Fruit fly (Drosophila melanogaster) whole organism, embryonic: ENCODE results near the gene Nsf2.

ENCODE experiments used
- Ada2b ChIP-seq: fragments of 200-800 bp; sonication (Bioruptor generic); IDR thresholded peaks from 2 replicates; pipeline ENCODE4 v1.3.6; 2022; ENCODE audit warnings: missing biosample characterization, missing genetic modification characterization
- CG11696 ChIP-seq: fragments of 200-800 bp; sonication (Bioruptor generic); IDR thresholded peaks from 2 replicates; pipeline ENCODE4 v1.3.6; 2022; ENCODE audit warnings: missing biosample characterization, missing genetic modification characterization
- CG1602 ChIP-seq: fragments of 200-800 bp; sonication (Bioruptor generic); optimal IDR thresholded peaks from 3 replicates; lab custom pipeline; 2016; ENCODE audit warnings: missing biosample characterization, missing genetic modification characterization
- CG3726 ChIP-seq: fragments of 200-800 bp; sonication (Bioruptor generic); IDR thresholded peaks from 3 replicates; pipeline ENCODE4, ENCODE4 v1.3.6; 2022; ENCODE audit warnings: missing biosample characterization, missing genetic modification characterization
- CG4328 ChIP-seq: fragments of 200-800 bp; sonication (Bioruptor generic); optimal IDR thresholded peaks from 3 replicates; lab custom pipeline; 2017; ENCODE audit warnings: missing biosample characterization, missing genetic modification reagents, missing genetic modification characterization
- CG6254 ChIP-seq: fragments of 200-800 bp; sonication (Bioruptor generic); optimal IDR thresholded peaks from 3 replicates; lab custom pipeline; 2017; ENCODE audit warnings: mild to moderate bottlenecking, missing biosample characterization, missing genetic modification reagents, missing genetic modification characterization
- CG6272 ChIP-seq: fragments of 200-800 bp; sonication (Bioruptor generic); IDR thresholded peaks from 2 replicates; pipeline ENCODE4 v1.3.6; 2022; ENCODE audit warnings: missing biosample characterization, missing genetic modification characterization
- CG6791 ChIP-seq: fragments of 200-800 bp; sonication (Bioruptor generic); IDR thresholded peaks from 3 replicates; pipeline ENCODE4 v1.3.6; 2022; ENCODE audit warnings: missing biosample characterization, missing genetic modification characterization; ENCODE audit not compliant: partially characterized antibody
- CG7357 ChIP-seq: fragments of 200-800 bp; sonication (Bioruptor generic); IDR thresholded peaks from 3 replicates; pipeline ENCODE4 v1.3.6; 2022; ENCODE audit warnings: missing biosample characterization, missing genetic modification characterization
- CG7928 ChIP-seq: fragments of 200-800 bp; sonication (Bioruptor generic); optimal IDR thresholded peaks from 2 replicates; lab custom pipeline; 2017; ENCODE audit warnings: missing biosample characterization, mild to moderate bottlenecking, missing genetic modification characterization
- CG8944 ChIP-seq: fragments of 200-800 bp; sonication (Bioruptor generic); optimal IDR thresholded peaks from 3 replicates; lab custom pipeline; 2016; ENCODE audit warnings: missing biosample characterization, missing genetic modification characterization
- Ets65A ChIP-seq: fragments of 200-800 bp; sonication (Bioruptor generic); peaks from one replicate; lab custom pipeline; 2016; ENCODE audit warnings: missing biosample characterization, missing genetic modification characterization
- HLH3B ChIP-seq: fragments of 200-800 bp; sonication (Bioruptor generic); IDR thresholded peaks from 2 replicates; pipeline ENCODE4 v1.3.6; 2022; ENCODE audit warnings: missing biosample characterization, missing genetic modification characterization
- MBD-R2 ChIP-seq: fragments of 200-800 bp; sonication (Bioruptor generic); IDR thresholded peaks from 2 replicates; pipeline ENCODE4 v1.3.6; 2022; ENCODE audit warnings: missing biosample characterization, missing genetic modification characterization
- Max ChIP-seq: fragments of 200-800 bp; sonication (Bioruptor generic); optimal IDR thresholded peaks from 2 replicates; lab custom pipeline; 2016; ENCODE audit warnings: missing biosample characterization, mild to moderate bottlenecking, missing genetic modification characterization
- Meics ChIP-seq: fragments of 200-800 bp; sonication (Bioruptor generic); optimal IDR thresholded peaks from 2 replicates; lab custom pipeline; 2017; ENCODE audit warnings: missing biosample characterization, mild to moderate bottlenecking, missing genetic modification characterization
- Myb ChIP-seq: fragments of 200-800 bp; sonication (Bioruptor generic); optimal IDR thresholded peaks from 2 replicates; lab custom pipeline; 2016; ENCODE audit warnings: missing biosample characterization, missing genetic modification characterization
- Oaz ChIP-seq: fragments of 200-800 bp; sonication (Bioruptor generic); IDR thresholded peaks from 2 replicates; pipeline ENCODE4 v1.3.6; 2022; ENCODE audit warnings: missing biosample characterization, missing genetic modification characterization
- Optix ChIP-seq: fragments of 200-800 bp; sonication (Bioruptor generic); IDR thresholded peaks from 3 replicates; pipeline ENCODE4 v1.3.6; 2022; ENCODE audit warnings: missing biosample characterization, missing genetic modification characterization
- Ptx1 ChIP-seq: fragments of 200-800 bp; sonication (Bioruptor generic); IDR thresholded peaks from 2 replicates; pipeline ENCODE4 v1.3.6; 2022; ENCODE audit warnings: missing biosample characterization, missing genetic modification characterization
- Sox102F ChIP-seq: fragments of 200-800 bp; sonication (Bioruptor generic); optimal IDR thresholded peaks from 2 replicates; lab custom pipeline; 2018; ENCODE audit warnings: missing biosample characterization, mild to moderate bottlenecking, missing genetic modification characterization, moderate library complexity
- ato ChIP-seq: fragments of 200-800 bp; sonication (Bioruptor generic); IDR thresholded peaks from 2 replicates; pipeline ENCODE4 v1.3.6; 2022; ENCODE audit warnings: missing biosample characterization, missing genetic modification characterization; ENCODE audit not compliant: partially characterized antibody
- bsh ChIP-seq, 2 experiments: fragments of 200-800 bp; sonication (Bioruptor generic); optimal IDR thresholded peaks; 2 replicates each; lab custom pipeline; 2017 to 2018; ENCODE audit warnings: mild to moderate bottlenecking in 2 of 2, missing biosample characterization in 2 of 2, missing genetic modification characterization in 2 of 2, moderate library complexity in 1 of 2
- chinmo ChIP-seq: fragments of 200-800 bp; sonication (Bioruptor generic); IDR thresholded peaks from 4 replicates; pipeline ENCODE4 v1.3.6; 2022; ENCODE audit warnings: missing biosample characterization, missing genetic modification characterization; ENCODE audit not compliant: partially characterized antibody
- corto ChIP-seq: fragments of 200-800 bp; sonication (Bioruptor generic); optimal IDR thresholded peaks from 2 replicates; lab custom pipeline; 2016; ENCODE audit warnings: missing biosample characterization, mild to moderate bottlenecking, missing genetic modification characterization, moderate library complexity
- dati ChIP-seq: fragments of 200-800 bp; sonication (Bioruptor generic); IDR thresholded peaks from 2 replicates; pipeline ENCODE4 v1.3.6; 2022; ENCODE audit warnings: missing biosample characterization, missing genetic modification characterization
- dmrt99B ChIP-seq: fragments of 200-800 bp; sonication (Bioruptor generic); optimal IDR thresholded peaks from 2 replicates; lab custom pipeline; 2018; ENCODE audit warnings: missing biosample characterization, mild to moderate bottlenecking, missing genetic modification characterization, moderate library complexity
- gem ChIP-seq: fragments of 200-800 bp; sonication (Bioruptor generic); optimal IDR thresholded peaks from 2 replicates; lab custom pipeline; 2019; ENCODE audit warnings: missing biosample characterization, mild to moderate bottlenecking, missing genetic modification characterization, moderate library complexity
- lbe ChIP-seq: fragments of 200-800 bp; sonication (Bioruptor generic); optimal IDR thresholded peaks from 2 replicates; lab custom pipeline; 2016; ENCODE audit warnings: missing biosample characterization, mild to moderate bottlenecking, missing genetic modification characterization
- lmd ChIP-seq: fragments of 200-800 bp; sonication (Bioruptor generic); IDR thresholded peaks from 2 replicates; pipeline ENCODE4 v1.3.6; 2022; ENCODE audit warnings: missing biosample characterization, missing genetic modification characterization
- mam ChIP-seq: fragments of 200-800 bp; sonication (Bioruptor generic); optimal IDR thresholded peaks from 3 replicates; lab custom pipeline; 2016; ENCODE audit warnings: missing biosample characterization, missing genetic modification characterization
- nom ChIP-seq: fragments of 200-800 bp; sonication (Bioruptor generic); optimal IDR thresholded peaks from 2 replicates; lab custom pipeline; 2017; ENCODE audit warnings: missing biosample characterization, missing genetic modification characterization, mild to moderate bottlenecking, moderate library complexity, missing genetic modification reagents
- phol ChIP-seq: fragments of 200-800 bp; sonication (Bioruptor generic); optimal IDR thresholded peaks from 3 replicates; lab custom pipeline; 2018; ENCODE audit warnings: missing biosample characterization, mild to moderate bottlenecking, missing genetic modification characterization, moderate library complexity
- ranshi ChIP-seq: fragments of 200-800 bp; sonication (Bioruptor generic); IDR thresholded peaks from 2 replicates; pipeline ENCODE4 v1.3.6; 2022; ENCODE audit warnings: missing biosample characterization, missing genetic modification characterization
- sug ChIP-seq: fragments of 200-800 bp; optimal IDR thresholded peaks from 2 replicates; lab custom pipeline; 2019; ENCODE audit warnings: missing biosample characterization, mild to moderate bottlenecking, missing genetic modification characterization, moderate library complexity

The Nsf2 gene

DNA sequence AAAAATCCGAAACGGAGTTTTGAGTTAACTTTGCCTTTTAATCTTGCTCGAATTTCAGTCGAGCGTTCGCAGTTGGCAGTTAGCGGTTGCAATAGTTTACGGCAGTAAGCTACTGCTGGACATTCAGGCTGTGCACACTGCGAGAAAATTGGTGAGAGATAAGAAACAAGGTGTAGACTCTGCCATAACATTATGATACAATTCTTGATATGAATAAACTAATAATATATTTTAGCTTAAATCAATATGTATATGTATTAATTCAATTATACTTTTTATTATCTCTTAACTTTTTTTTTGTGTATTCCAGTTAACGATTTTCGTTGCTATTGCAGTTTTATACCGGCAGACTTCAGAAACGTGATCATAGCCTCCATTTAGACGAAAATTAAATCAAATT, 19.5 kb upstream of the Nsf2 start (continued):
- TF ChIP-seq HLH3B (GFP tag; lab: Robert Waterston, UW) (0 out of 2 replicates have a peak, but pooled peaks have one; percentile 31), MBD-R2 (GFP tag; lab: Robert Waterston, UW) (no peak), chinmo (GFP tag; lab: Robert Waterston, UW) (no peak), phol (peak; percentile 25), Sox102F (GFP tag; lab: Kevin White, UChicago) (peak; percentile 5)

DNA sequence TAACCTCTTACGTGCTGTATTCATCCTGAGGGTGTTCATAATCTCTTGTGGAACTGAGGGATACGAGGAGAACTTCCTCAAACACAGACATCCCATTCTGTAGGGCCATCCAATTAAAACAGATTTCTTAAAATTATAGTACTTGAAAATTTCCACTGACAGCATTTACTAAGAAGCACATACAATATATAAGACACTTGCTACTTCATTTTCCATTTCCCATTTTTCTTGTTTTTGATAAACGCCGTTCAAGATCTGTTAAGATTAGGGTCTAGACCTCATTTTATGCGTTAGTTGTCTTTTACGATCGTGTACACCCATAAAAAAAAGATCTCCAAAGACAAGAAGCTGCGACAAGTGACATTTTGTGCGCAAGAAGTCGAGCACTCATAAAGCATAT, 17.6 kb upstream of the Nsf2 start, which contains the start of gene CG14362:
TSS of gene CG14362 (minus strand) at position 101 of the 400 bp plus-strand sequence.
- TF ChIP-seq CG6254 (GFP tag; lab: Kevin White, UChicago) (no peak), CG6272 (GFP tag; lab: Robert Waterston, UW) (no peak), CG11696 (GFP tag; lab: Robert Waterston, UW) (no peak), CG6791 (GFP tag; lab: Robert Waterston, UW) (no peak)

DNA sequence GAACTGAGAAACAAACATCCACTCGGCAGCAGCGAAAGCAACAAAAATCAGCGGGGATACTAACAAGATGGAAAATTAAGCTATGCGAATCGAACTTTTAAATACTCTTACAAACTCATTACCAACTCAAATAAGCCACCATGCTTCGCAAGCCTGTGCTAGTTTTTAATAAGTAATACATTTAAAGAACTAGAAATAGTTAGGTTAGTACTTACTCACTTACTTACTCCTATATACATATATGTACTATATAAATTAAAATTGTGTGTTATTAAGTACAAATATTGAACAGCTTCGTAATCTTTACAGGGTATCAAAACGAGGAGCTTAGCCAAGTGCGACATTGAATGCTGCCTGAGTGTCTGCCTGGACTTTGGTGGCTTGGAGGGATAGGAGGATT, 13.2 kb upstream of the Nsf2 start:
- no peak for TF ChIP-seq ato (GFP tag; lab: Robert Waterston, UW)
- no peak for TF ChIP-seq ranshi (GFP tag; lab: Robert Waterston, UW)
- TF ChIP-seq CG7357 = no peak
- no peak for TF ChIP-seq Max (GFP tag; lab: Kevin White, UChicago)
- TF ChIP-seq lmd (GFP tag; lab: Robert Waterston, UW) = no peak
- TF ChIP-seq mam = no peak
- TF ChIP-seq Meics (GFP tag; lab: Kevin White, UChicago) = no peak
- TF ChIP-seq Ada2b (GFP tag; lab: Robert Waterston, UW) = no peak
- TF ChIP-seq CG3726 (GFP tag; lab: Robert Waterston, UW) = no peak
- TF ChIP-seq CG7928 = no peak
- no peak for TF ChIP-seq CG4328 (GFP tag; lab: Kevin White, UChicago)
- TF ChIP-seq CG6254 (GFP tag; lab: Kevin White, UChicago) = no peak
- no peak for TF ChIP-seq Oaz (GFP tag; lab: Robert Waterston, UW)
- no peak for TF ChIP-seq dati
- TF ChIP-seq sug (tag; lab: Kevin White, UChicago) = no peak
- no peak for TF ChIP-seq dmrt99B (tag; lab: Kevin White, UChicago)
- no peak for TF ChIP-seq Ptx1 (GFP tag; lab: Robert Waterston, UW)
- no peak for TF ChIP-seq Optix
- TF ChIP-seq CG1602 (GFP tag; lab: Kevin White, UChicago) = no peak

DNA sequence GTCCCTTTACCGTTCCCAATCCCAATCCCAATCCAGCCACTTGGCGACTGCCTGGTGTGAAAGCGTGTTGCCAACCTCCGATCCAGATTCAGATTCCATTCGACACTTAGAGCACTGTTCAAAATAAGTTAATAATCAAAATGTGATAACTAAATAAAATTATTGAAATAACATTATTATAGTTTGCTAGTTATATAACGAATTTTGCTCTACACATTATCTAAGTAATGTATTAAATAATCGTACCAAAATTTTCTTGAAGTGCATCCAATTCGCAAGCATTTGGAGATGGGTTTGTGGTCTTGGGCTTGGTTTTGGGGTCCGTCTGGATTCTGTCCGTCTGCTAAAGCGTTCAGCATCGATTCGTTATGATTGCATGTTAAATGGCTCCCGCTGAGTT, 11.5 kb upstream of the Nsf2 start:
- no peak for TF ChIP-seq gem (tag; lab: Kevin White, UChicago)
- peak; percentile 31 for TF ChIP-seq nom (GFP tag; lab: Kevin White, UChicago)
- TF ChIP-seq Ets65A (GFP tag; lab: Kevin White, UChicago) = peak; percentile 21
- peak; percentile 33 for TF ChIP-seq corto (GFP tag; lab: Kevin White, UChicago)
- TF ChIP-seq lbe (GFP tag; lab: Kevin White, UChicago) = peak; percentile 77
- no peak for TF ChIP-seq Myb (GFP tag; lab: Kevin White, UChicago)

DNA sequence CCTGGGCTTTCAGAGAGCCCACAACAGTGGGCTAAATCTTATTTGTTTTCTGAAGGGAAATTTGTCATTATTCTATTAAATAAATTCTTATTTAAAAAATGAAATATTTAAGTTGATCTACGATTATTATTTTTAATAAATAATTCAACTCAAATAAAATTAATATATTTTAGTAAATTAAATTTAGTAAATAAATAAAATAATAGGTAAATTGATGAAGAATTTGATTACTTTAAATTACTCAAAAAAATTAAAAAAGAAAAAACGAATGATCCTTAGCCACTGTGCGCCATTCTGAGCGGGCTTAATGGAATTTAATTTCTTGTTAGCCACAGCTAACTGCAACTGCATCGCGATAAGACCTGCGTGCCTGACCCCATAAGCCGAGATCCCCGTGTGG, 10.5 kb upstream of the Nsf2 start:
- TF ChIP-seq CG8944 (GFP tag; lab: Kevin White, UChicago) (no peak), bsh (GFP tag; optimal IDR thresholded peaks at IDR 0.05; lab: Kevin White, UChicago) (peak in 1 of 2 experiments; percentile 9)
